Worm (Caenorhabditis elegans): ENCODE data around the gene sulp-8.

Gene sulp-8

DNA sequence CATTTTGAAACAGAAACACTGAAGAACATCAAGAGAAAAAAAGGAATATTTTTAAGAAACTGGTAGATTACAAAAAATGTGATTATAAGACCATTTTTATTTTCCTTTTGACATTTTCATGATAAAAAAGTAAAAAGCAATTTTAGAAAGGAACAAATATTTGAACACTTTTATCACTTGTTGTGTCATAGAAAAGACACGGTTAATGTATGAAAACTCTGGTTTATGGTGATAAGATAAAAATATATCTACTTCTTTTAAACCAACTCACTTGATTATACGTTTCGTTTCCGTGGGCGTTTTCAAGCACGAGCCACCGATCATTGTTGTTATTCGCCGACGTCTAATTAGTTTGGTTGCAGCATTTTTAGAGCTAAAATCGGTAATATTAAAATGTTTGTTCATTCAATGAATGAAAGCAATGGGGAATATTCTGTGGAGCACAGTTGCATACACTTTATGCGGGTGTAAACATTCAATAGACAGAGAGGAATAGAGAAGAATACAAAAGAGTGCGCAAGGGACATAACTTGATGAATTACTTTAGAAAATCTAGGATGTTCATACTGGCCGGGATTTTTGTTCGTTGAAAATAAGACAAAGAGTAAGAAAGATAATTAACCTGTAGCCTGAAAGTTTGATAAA, at the start of gene sulp-8:
sulp-8 (minus strand) TSS at position 469 of the 645 bp plus-strand sequence.
- TF ChIP-seq unc-62 (GFP tag; optimal IDR thresholded peaks at IDR 0.05): no peak

DNA sequence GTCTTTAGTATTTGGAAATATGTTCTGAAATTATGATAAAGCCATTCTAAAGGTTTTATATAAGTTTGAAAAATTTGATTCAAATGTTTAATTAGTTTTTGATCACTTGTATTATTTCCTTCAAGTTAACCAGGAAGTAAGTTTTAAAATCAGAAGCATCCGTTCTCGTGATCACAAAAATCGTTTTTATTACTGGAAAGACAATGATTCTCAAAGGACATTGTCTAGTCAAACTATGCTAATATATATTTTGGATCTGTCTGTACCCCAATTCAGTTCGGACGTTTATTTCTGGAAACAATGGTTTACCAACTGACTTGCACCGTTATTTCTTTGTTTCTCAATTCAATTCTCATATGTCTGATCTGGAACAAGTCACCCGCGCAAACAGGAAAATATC, 42.9 kb upstream of the sulp-8 start, which contains the start of gene str-188:
str-188 (plus strand) TSS at position 301 of the 400 bp plus-strand sequence.
- no peak for TF ChIP-seq unc-62 (GFP tag; optimal IDR thresholded peaks at IDR 0.05)

- TF ChIP-seq unc-62 (GFP tag; optimal IDR thresholded peaks at IDR 0.05): no peak
These were observed 41.4 kb upstream of the sulp-8 start, which contains the start of gene F40F9.3 for ce11 chrV:9714909-9715308. Gene F40F9.3, plus strand, starts transcription at chrV:9715209.

DNA sequence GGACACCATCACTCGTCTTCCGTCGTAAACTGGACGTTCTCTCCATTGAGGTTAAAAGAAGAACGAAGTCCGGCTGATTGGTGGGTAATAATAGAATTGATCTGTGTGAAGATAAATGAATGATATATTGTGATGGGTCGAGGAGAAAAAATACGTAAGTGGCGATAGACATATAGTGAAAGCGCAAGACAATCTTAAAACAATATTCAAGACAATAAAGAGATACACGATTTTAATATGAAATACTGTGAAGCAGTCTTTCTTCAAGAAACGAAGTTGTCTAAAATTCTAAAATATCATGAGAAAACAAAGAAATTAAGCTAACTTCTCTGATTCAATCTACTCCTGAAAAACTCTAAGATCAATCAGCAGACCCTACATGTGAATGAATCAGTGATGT, 40.1 kb upstream of the sulp-8 start, which contains the start of gene F40F9.10:
F40F9.10 (minus strand) TSS at position 101 of the 400 bp plus-strand sequence.
- no peak for TF ChIP-seq unc-62 (GFP tag; optimal IDR thresholded peaks at IDR 0.05)

ce11 chrV:9712418-9713173, 39.1 kb upstream of the sulp-8 start:
- no peak for TF ChIP-seq unc-62 (GFP tag; optimal IDR thresholded peaks at IDR 0.05)

DNA sequence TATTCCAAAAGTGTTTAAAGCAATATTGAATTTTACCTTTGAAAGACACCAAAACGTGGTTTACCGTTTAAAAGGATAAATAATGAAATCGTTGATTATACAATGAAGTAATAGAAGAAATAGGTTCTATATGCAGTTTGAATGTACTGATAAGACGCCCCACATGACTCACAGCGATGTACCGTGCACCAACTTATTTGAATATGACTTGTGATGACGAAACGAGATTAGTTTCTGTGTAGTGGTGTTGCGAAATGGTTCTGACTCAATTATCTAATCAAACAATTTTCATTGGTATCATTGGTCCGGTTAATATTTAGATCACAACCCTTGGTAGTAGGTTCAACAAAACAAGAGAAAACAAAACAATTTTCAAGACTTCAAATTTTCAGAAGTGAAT, 37.7 kb upstream of the sulp-8 start:
- TF ChIP-seq unc-62 (GFP tag; optimal IDR thresholded peaks at IDR 0.05): no peak

ce11 chrV:9709747-9710146, 36.3 kb upstream of the sulp-8 start, which contains the start of gene tag-120:
Gene tag-120, minus strand, starts transcription at chrV:9709814.
- no peak for TF ChIP-seq unc-62 (GFP tag; optimal IDR thresholded peaks at IDR 0.05)

ce11 chrV:9706592-9706991, 33.1 kb upstream of the sulp-8 start:
- no peak for TF ChIP-seq unc-62 (GFP tag; optimal IDR thresholded peaks at IDR 0.05)

DNA sequence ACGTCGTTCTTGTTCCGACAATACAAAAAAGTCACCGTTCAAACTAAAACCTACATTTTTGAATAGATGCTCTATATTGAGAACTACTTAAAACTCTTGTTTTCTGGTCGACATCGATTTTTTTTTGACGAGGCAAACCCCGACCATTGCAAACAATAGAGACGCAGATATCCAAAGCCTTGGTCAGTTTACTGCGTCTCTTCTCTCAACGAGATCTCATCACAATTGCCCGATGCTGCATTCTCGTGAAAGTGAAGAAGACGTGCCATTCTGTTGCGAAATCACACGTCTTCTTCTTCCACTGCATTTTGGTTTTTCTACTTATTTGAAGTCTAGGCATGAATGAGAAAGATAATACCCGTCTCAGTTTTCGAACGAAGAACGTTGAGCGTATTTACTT, 30.9 kb upstream of the sulp-8 start:
- TF ChIP-seq unc-62 (GFP tag; optimal IDR thresholded peaks at IDR 0.05): no peak

DNA sequence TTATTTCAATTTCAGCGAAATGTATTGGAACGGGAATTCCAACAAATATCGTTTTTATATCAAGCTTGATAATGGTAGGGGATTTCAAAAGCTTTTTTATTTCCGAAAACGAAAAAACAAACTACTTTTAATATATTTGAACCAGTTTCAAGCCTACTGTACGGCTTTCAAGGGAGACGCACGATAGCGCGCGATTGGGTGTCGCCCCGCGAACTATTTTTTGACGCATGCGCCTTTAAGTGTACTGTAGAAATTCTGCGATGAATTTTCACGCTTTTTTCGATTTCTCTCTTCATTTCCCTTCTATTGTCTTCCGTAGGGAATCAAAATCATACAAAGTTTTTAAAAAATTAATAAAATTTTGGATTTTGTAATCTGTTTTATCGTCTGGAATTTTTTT, 30.1 kb upstream of the sulp-8 start:
- TF ChIP-seq unc-62 (GFP tag; optimal IDR thresholded peaks at IDR 0.05): no peak

DNA sequence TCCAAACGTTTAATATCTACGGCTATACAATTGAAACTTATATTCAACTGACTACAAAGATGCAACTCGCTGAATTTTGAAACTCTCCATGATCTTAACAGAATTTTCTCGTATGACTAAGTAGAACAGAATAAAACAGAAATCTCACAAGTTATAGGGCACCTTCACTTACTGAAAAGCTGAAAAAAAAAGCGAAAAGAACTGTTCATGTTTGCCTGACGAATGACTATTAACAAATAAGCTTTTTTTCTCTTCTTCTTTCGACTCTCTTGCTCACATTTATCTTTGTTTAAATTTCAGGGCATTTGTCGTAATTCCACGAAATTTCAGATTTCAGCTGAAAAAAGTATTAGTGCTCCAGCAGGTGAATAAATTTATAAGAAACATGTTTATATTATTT, 29.3 kb upstream of the sulp-8 start, which contains the start of gene xbx-6:
xbx-6 (plus strand) TSS at position 301 of the 400 bp plus-strand sequence.
- TF ChIP-seq unc-62 (GFP tag; optimal IDR thresholded peaks at IDR 0.05): no peak

- TF ChIP-seq unc-62 (GFP tag; optimal IDR thresholded peaks at IDR 0.05): no peak
These were observed 28.4 kb upstream of the sulp-8 start for ce11 chrV:9701861-9702260.

- TF ChIP-seq unc-62 (GFP tag; optimal IDR thresholded peaks at IDR 0.05): no peak
These were observed 25.7 kb upstream of the sulp-8 start for ce11 chrV:9699216-9699615.

DNA sequence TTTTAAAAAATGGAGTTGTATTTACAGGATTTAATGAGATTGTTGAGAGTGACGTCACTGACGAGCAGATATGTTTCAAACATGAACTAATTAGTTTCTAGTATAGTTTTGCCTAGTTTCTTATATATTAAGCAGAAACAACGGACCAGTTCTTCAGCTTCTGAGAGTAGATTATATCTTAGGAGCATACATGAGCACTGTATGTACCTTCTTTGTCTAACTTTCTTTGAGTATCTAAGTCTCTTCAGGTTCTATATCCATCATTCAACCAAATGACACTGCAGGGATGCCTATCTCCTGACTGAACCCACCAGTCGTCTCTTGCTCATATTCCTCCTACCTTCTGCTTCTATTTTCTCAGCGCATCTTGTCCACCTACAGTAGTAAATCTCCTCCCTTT, 23.2 kb upstream of the sulp-8 start, which contains the start of gene her-1:
her-1 (plus strand) TSS at position 301 of the 400 bp plus-strand sequence.
- TF ChIP-seq unc-62 (GFP tag; optimal IDR thresholded peaks at IDR 0.05): no peak

DNA sequence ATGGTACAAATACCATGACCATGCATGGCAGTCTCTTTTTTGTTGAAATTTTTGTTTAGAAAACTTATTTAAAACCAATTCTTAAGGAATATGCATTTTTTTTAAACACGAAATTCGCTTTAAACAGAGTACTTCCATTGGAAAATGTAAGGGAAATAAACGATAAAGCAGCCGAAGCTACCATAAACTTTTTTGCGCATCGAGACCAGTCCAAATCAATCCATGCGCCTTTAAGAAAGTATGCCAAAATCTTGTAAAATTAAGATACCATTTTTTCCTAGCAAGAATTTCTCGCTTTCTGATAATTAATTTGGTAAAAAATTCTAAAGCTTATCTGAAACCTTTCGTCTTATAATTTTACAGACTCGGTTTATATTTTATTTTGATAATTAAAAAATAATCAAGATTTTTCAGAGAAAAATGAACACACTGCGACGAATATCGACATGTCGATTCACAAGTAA, 19.2 kb upstream of the sulp-8 start, which contains the start of gene ZK287.7:
ZK287.7 (plus strand) TSS at position 414 of the 464 bp plus-strand sequence.
- no peak for TF ChIP-seq unc-62 (GFP tag; optimal IDR thresholded peaks at IDR 0.05)

ce11 chrV:9692109-9692581, 18.7 kb upstream of the sulp-8 start, which contains the start of gene ztf-9:
Gene ztf-9, minus strand, starts transcription at chrV:9692159.
- no peak for TF ChIP-seq unc-62 (GFP tag; optimal IDR thresholded peaks at IDR 0.05)

All from whole organism, dauer.